Fruit fly (Drosophila melanogaster) whole organism, pupa: ENCODE measurements around the gene CG6951.

Experiments used
- CG17806 ChIP-seq: fragments of 200-800 bp; sonication (Bioruptor generic); optimal IDR thresholded peaks from 2 replicates; lab custom pipeline; 2018; ENCODE audit warnings: missing biosample characterization, mild to moderate bottlenecking, missing genetic modification characterization, moderate library complexity
- CG32121 ChIP-seq: fragments of 200-800 bp; sonication (Bioruptor generic); IDR thresholded peaks from 2 replicates; pipeline ENCODE4 v1.3.6; 2022; ENCODE audit warnings: missing biosample characterization, missing genetic modification characterization
- CG4496 ChIP-seq: fragments of 200-800 bp; sonication (Bioruptor generic); IDR thresholded peaks from 3 replicates; pipeline ENCODE4 v1.3.6; 2022; ENCODE audit warnings: missing biosample characterization, missing genetic modification characterization
- fd96Ca ChIP-seq: fragments of 200-800 bp; sonication (Bioruptor generic); IDR thresholded peaks from 3 replicates; pipeline ENCODE4 v1.3.6; 2022; ENCODE audit warnings: missing biosample characterization, missing genetic modification characterization

- no peak for TF ChIP-seq CG17806 (tag; lab: Kevin White, UChicago)
- no peak for TF ChIP-seq fd96Ca
- TF ChIP-seq CG32121 = no peak
- TF ChIP-seq CG4496 (GFP tag; lab: Robert Waterston, UW) = no peak
Measured at dm6 chr3L:20223398-20223951, 17.6 kb upstream of the CG6951 start, which contains the start of gene CG17147.
